Worm (Caenorhabditis elegans) whole organism, L4/young adult: ENCODE results near the gene F15E6.3.

ENCODE experiments used
- W03F9.2 ChIP-seq: fragments of 150-350 bp; optimal IDR thresholded peaks from 2 replicates; lab custom pipeline; 2014; ENCODE audit warnings: missing biosample characterization, missing genetic modification characterization
- dao-5 ChIP-seq: sonication (generic microtip); optimal IDR thresholded peaks from 2 replicates; lab custom pipeline; 2016; ENCODE audit warnings: missing genotype, missing genetic modification characterization, moderate library complexity, missing compliant biosample characterization
- him-1 ChIP-seq: sonication (generic microtip); optimal IDR thresholded peaks from 2 replicates; lab custom pipeline; 2016; ENCODE audit warnings: missing genotype, missing genetic modification reagents, missing genetic modification characterization, missing compliant biosample characterization

F15E6.3 gene

DNA sequence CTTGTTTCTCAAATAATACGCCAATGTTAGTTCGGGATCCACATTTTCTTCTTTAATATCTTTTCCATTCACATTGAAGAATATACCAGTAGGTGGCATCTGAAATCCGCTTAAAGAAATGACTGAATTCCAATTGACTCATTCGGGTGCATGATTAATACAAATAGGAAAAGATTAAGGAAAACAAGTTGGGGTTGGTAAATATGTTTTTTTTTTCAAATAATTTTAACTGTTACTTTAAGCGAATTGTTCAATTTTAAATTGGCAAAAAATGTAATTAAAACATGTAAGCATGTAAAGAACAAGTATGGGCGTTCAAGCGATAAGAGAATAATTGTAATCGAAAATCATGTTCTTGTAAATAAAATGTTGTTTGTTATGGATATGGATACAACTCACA is 10.7 kb upstream of the F15E6.3 start, which contains the start of gene F15E6.6:
Gene F15E6.6 (minus strand): TSS at position 101 of the 400 bp plus-strand sequence.
- TF ChIP-seq W03F9.2 (tag; lab: Kevin White, UChicago) (no peak), dao-5 (tag; lab: Kevin White, UChicago) (no peak), him-1 (tag; lab: Kevin White, UChicago) (no peak)

DNA sequence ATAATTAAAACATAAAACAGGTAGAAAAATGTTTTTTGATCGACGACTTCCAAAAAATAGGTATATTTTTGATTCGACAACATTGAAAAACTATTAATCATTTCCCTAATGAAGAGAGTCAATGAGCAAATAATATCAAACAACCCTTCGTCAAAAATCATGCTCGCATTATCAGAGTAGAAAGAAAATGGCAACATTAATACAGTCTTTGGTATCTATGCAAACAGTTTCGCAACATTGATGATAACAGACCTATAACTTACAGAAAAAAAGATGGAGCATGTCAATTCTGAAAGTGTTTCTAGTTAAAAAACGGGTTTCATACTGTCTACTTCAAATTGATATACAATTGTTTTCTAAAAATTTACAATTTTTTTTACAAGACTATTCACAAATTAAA is 9.7 kb upstream of the F15E6.3 start:
- TF ChIP-seq W03F9.2 (tag; lab: Kevin White, UChicago) (no peak), dao-5 (tag; lab: Kevin White, UChicago) (no peak), him-1 (tag; lab: Kevin White, UChicago) (no peak)

ce11 chrIV:4288332-4288731 is 6.4 kb upstream of the F15E6.3 start, which contains the start of gene srv-4:
TSS of gene srv-4 (minus strand) at chrIV:4288432.
- TF ChIP-seq him-1 (tag; lab: Kevin White, UChicago): no peak

DNA sequence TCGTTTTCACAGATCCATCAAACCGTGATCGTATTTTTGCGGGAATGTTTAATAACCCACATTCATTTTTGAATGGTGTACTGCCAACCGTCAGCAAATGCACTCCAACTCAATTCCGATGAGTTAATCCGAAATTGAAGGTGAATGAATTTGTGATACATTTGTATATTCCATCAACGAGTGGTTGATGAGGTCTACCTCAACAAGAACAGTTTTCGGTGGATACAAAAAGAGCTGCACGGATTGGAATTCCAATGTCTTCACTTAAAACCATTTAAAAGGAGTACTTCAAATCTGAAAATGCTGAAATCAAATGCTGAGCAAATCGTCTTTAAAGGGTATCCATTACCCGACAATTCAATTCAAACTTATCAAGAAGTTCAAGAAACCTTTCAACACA is 5.4 kb upstream of the F15E6.3 start, which contains the start of gene F15E6.5:
Gene F15E6.5 (plus strand): TSS at position 301 of the 400 bp plus-strand sequence.
- TF ChIP-seq dao-5 (tag; lab: Kevin White, UChicago): no peak
- TF ChIP-seq him-1 (tag; lab: Kevin White, UChicago): no peak
- no peak for TF ChIP-seq W03F9.2 (tag; lab: Kevin White, UChicago)

ce11 chrIV:4290472-4290871 is 4.2 kb upstream of the F15E6.3 start, which contains the start of gene dct-7:
TSS of gene dct-7 (minus strand) at chrIV:4290572.
- TF ChIP-seq dao-5 (tag; lab: Kevin White, UChicago): no peak
- no peak for TF ChIP-seq W03F9.2 (tag; lab: Kevin White, UChicago)
- TF ChIP-seq him-1 (tag; lab: Kevin White, UChicago): no peak

- TF ChIP-seq W03F9.2 (tag; lab: Kevin White, UChicago) (no peak), dao-5 (tag; lab: Kevin White, UChicago) (no peak), him-1 (tag; lab: Kevin White, UChicago) (no peak)
Measured at ce11 chrIV:4291174-4291573, 3.5 kb upstream of the F15E6.3 start, which contains the start of gene F15E6.4. TSS of gene F15E6.4 (plus strand) at chrIV:4291474.

- TF ChIP-seq W03F9.2 (tag; lab: Kevin White, UChicago) (no peak), him-1 (tag; lab: Kevin White, UChicago) (no peak), dao-5 (tag; lab: Kevin White, UChicago) (no peak)
Measured at ce11 chrIV:4292569-4292968, 2.1 kb upstream of the F15E6.3 start, which contains the start of gene F15E6.10. TSS of gene F15E6.10 (plus strand) at chrIV:4292869.

DNA sequence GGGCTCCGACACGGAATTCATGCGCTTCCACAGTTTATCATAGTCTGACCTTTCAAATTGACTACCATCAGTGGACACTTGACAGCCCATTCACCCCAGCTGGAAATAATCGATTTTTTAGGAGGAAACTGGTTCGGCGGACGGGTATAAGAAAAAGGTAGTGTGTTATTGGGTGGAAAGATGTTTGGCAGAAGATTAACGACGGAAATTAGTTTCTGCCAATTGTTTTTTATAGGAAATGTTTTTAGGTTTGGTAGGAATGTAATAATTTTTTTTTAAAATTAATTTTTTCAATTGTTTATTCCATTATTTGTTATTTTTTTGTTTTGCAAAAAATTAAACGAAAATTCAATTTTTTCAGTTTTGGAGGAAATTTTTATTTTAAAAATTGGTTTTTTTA is 4.3 kb downstream of the F15E6.3 start, which contains the start of gene F15E6.9:
Gene F15E6.9 (minus strand): TSS at position 101 of the 400 bp plus-strand sequence.
- TF ChIP-seq dao-5 (tag; lab: Kevin White, UChicago): no peak
- no peak for TF ChIP-seq him-1 (tag; lab: Kevin White, UChicago)
- no peak for TF ChIP-seq W03F9.2 (tag; lab: Kevin White, UChicago)

- no peak for TF ChIP-seq W03F9.2 (tag; lab: Kevin White, UChicago)
- no peak for TF ChIP-seq him-1 (tag; lab: Kevin White, UChicago)
- TF ChIP-seq dao-5 (tag; lab: Kevin White, UChicago): no peak
Measured at ce11 chrIV:4299994-4300393, 5.3 kb downstream of the F15E6.3 start.

DNA sequence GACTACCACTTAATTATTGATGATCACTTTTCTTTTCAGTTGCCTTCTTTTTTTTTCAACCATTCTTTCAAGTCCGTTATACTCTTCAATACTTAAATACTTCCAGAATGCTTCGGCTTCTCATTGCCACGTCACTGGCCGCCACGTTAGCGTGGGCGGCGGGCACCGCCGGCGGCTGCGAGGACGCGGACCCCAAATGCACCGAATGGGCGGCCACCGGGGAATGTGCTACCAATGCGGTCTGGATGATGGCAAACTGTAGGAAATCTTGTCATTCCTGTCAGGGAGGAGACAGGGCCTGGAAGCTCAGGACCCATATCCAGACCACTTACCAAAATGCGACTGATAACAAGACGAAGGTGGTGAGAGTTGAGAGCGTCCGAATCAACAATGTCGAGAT is 6.5 kb downstream of the F15E6.3 start, which contains the start of gene lgc-22:
Gene lgc-22 (plus strand): TSS at position 105 of the 400 bp plus-strand sequence.
- TF ChIP-seq him-1 (tag; lab: Kevin White, UChicago): no peak

- no peak for TF ChIP-seq dao-5 (tag; lab: Kevin White, UChicago)
- TF ChIP-seq him-1 (tag; lab: Kevin White, UChicago): no peak
- no peak for TF ChIP-seq W03F9.2 (tag; lab: Kevin White, UChicago)
Measured at ce11 chrIV:4306317-4306716, 11.6 kb downstream of the F15E6.3 start.

ce11 chrIV:4307227-4307946 is 12.7 kb downstream of the F15E6.3 start, which contains the start of gene set-9:
TSS of gene set-9 (plus strand) at chrIV:4307896.
- no peak for TF ChIP-seq him-1 (tag; lab: Kevin White, UChicago)
- TF ChIP-seq dao-5 (tag; lab: Kevin White, UChicago): no peak
- no peak for TF ChIP-seq W03F9.2 (tag; lab: Kevin White, UChicago)

ce11 chrIV:4316813-4317408 is 22.2 kb downstream of the F15E6.3 start, which contains the start of gene Y24D9B.1:
TSS of gene Y24D9B.1 (plus strand) at chrIV:4317358.
- TF ChIP-seq W03F9.2 (tag; lab: Kevin White, UChicago) (no peak), him-1 (tag; lab: Kevin White, UChicago) (no peak), dao-5 (tag; lab: Kevin White, UChicago) (no peak)
